Fruit fly (Drosophila melanogaster) whole organism, prepupa: ENCODE results near the gene sens-2.
A peak's percentile ranks its signal among the peaks of the same experiment; 100 is the strongest.

Experiments
- CG16779 ChIP-seq: fragments of 200-800 bp; sonication (Bioruptor generic); optimal IDR thresholded peaks from 3 replicates; lab custom pipeline; 2017; ENCODE audit warnings: missing biosample characterization, mild to moderate bottlenecking, missing genetic modification characterization
- Eip78C ChIP-seq: fragments of 200-800 bp; sonication (Bioruptor generic); peaks from one replicate; lab custom pipeline; 2016; ENCODE audit warnings: missing biosample characterization, missing genetic modification characterization
- salr ChIP-seq, 2 experiments: fragments of 200-800 bp; sonication (Bioruptor generic); optimal IDR thresholded peaks; 3 replicates each; lab custom pipeline; 2016 to 2018; ENCODE audit warnings: missing biosample characterization in 2 of 2, missing genetic modification characterization in 2 of 2, mild to moderate bottlenecking in 1 of 2

DNA sequence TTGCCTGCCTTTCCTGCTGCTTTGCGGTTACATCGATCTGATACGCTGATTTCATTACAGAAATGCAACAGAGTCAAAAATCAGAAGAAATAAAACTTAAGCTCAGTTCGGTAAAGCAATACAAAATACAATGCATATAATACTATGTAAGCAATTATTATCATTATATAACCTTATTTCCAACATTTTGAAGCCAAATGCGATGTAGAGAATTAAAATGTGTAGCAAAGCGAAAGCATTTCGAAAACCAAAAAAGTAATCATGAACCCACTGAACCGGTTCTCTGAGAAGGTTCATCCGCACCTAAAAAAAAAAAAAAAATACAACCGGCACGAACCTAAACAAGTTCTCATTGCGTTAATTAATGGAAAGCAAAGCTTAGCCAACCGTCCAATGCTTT lies 37.5 kb upstream of the sens-2 start:
- peak; percentile 44 for TF ChIP-seq Eip78C (GFP tag; lab: Kevin White, UChicago)
- TF ChIP-seq salr (GFP tag; optimal IDR thresholded peaks at IDR 0.05; lab: Kevin White, UChicago) = no peak
- no peak for TF ChIP-seq CG16779 (tag; lab: Kevin White, UChicago)
